Fruit fly (Drosophila melanogaster) whole organism, embryonic: Measurements from ENCODE around the gene CG32459.

Source experiments
- Awh ChIP-seq: fragments of 200-800 bp; sonication (Bioruptor generic); IDR thresholded peaks from 2 replicates; pipeline ENCODE4, ENCODE4 v1.3.6; 2022; ENCODE audit warnings: missing biosample characterization, missing genetic modification characterization
- Bdp1 ChIP-seq: fragments of 200-800 bp; sonication (Bioruptor generic); optimal IDR thresholded peaks from 3 replicates; lab custom pipeline; 2016; ENCODE audit warnings: missing biosample characterization, missing genetic modification characterization
- CG10543 ChIP-seq: fragments of 200-800 bp; sonication (Bioruptor generic); optimal IDR thresholded peaks from 3 replicates; lab custom pipeline; 2017; ENCODE audit warnings: missing biosample characterization, mild to moderate bottlenecking, missing genetic modification characterization, moderate library complexity
- CG14710 ChIP-seq: fragments of 200-800 bp; sonication (Bioruptor generic); optimal IDR thresholded peaks from 3 replicates; lab custom pipeline; 2019; ENCODE audit warnings: missing biosample characterization, mild to moderate bottlenecking, missing genetic modification characterization, moderate library complexity
- CG4730 ChIP-seq: fragments of 200-800 bp; sonication (Bioruptor generic); IDR thresholded peaks from 2 replicates; pipeline ENCODE4 v1.3.6; 2022; ENCODE audit warnings: missing biosample characterization, missing genetic modification characterization
- CG9817 ChIP-seq: fragments of 200-800 bp; sonication (Bioruptor generic); optimal IDR thresholded peaks from 2 replicates; lab custom pipeline; 2018; ENCODE audit warnings: missing biosample characterization, mild to moderate bottlenecking, missing genetic modification characterization, moderate library complexity
- MESR4 ChIP-seq: fragments of 200-800 bp; sonication (Bioruptor generic); optimal IDR thresholded peaks from 2 replicates; lab custom pipeline; 2018; ENCODE audit warnings: missing biosample characterization, mild to moderate bottlenecking, missing genetic modification characterization, moderate library complexity
- Neu2 ChIP-seq: fragments of 200-800 bp; sonication (Bioruptor generic); optimal IDR thresholded peaks from 3 replicates; lab custom pipeline; 2016; ENCODE audit warnings: missing biosample characterization, missing genetic modification characterization, borderline replicate concordance
- disco-r ChIP-seq: fragments of 200-800 bp; sonication (Bioruptor generic); optimal IDR thresholded peaks from 2 replicates; lab custom pipeline; 2016; ENCODE audit warnings: missing biosample characterization, missing genetic modification characterization
- fd3F ChIP-seq: fragments of 200-800 bp; sonication (Bioruptor generic); optimal IDR thresholded peaks from 2 replicates; lab custom pipeline; 2018; ENCODE audit warnings: missing biosample characterization, mild to moderate bottlenecking, missing genetic modification characterization, moderate library complexity
- hth ChIP-seq: fragments of >200 bp; optimal IDR thresholded peaks from 2 replicates; lab custom pipeline; 2017; ENCODE audit warnings: inconsistent platforms
- lmd ChIP-seq: fragments of 200-800 bp; sonication (Bioruptor generic); IDR thresholded peaks from 2 replicates; pipeline ENCODE4 v1.3.6; 2022; ENCODE audit warnings: missing biosample characterization, missing genetic modification characterization
- phol ChIP-seq: fragments of 200-800 bp; sonication (Bioruptor generic); optimal IDR thresholded peaks from 3 replicates; lab custom pipeline; 2018; ENCODE audit warnings: missing biosample characterization, mild to moderate bottlenecking, missing genetic modification characterization, moderate library complexity
- trem ChIP-seq: fragments of 200-800 bp; optimal IDR thresholded peaks from 3 replicates; lab custom pipeline; 2019; ENCODE audit warnings: missing biosample characterization, mild to moderate bottlenecking, missing genetic modification characterization, moderate library complexity

dm6 chr3L:22847679-22848118, 8.2 kb downstream of the CG32459 start:
- TF ChIP-seq CG14710 (tag; lab: Kevin White, UChicago) (no peak), MESR4 (GFP tag; lab: Kevin White, UChicago) (no peak), lmd (GFP tag; lab: Robert Waterston, UW) (no peak), disco-r (GFP tag; lab: Kevin White, UChicago) (no peak), Bdp1 (GFP tag; lab: Kevin White, UChicago) (peak; percentile 99), fd3F (GFP tag; lab: Kevin White, UChicago) (no peak), Neu2 (GFP tag; lab: Kevin White, UChicago) (no peak), Awh (GFP tag; lab: Robert Waterston, UW) (no peak), CG10543 (GFP tag; lab: Kevin White, UChicago) (no peak), CG4730 (GFP tag; lab: Robert Waterston, UW) (no peak), CG9817 (no peak), phol (tag; lab: Kevin White, UChicago) (no peak), trem (tag; lab: Kevin White, UChicago) (peak; percentile 9), hth (lab: Kevin White, UChicago) (no peak)
